Worm (Caenorhabditis elegans) whole organism, L4/young adult: ENCODE measurements around the gene mca-1.

Experiments
- W03F9.2 ChIP-seq: fragments of 150-350 bp; optimal IDR thresholded peaks from 2 replicates; lab custom pipeline; 2014; ENCODE audit warnings: missing biosample characterization, missing genetic modification characterization
- dao-5 ChIP-seq: sonication (generic microtip); optimal IDR thresholded peaks from 2 replicates; lab custom pipeline; 2016; ENCODE audit warnings: missing genotype, missing genetic modification characterization, moderate library complexity, missing compliant biosample characterization
- him-1 ChIP-seq: sonication (generic microtip); optimal IDR thresholded peaks from 2 replicates; lab custom pipeline; 2016; ENCODE audit warnings: missing genotype, missing genetic modification reagents, missing genetic modification characterization, missing compliant biosample characterization

Gene mca-1

ce11 chrIV:9668103-9668672, 33.4 kb upstream of the mca-1 start:
- no peak for TF ChIP-seq W03F9.2 (tag; lab: Kevin White, UChicago)
- TF ChIP-seq dao-5, result no peak
- TF ChIP-seq him-1 (tag; lab: Kevin White, UChicago), result no peak

- no peak for TF ChIP-seq W03F9.2 (tag; lab: Kevin White, UChicago)
- TF ChIP-seq him-1 (tag; lab: Kevin White, UChicago), result no peak
- no peak for TF ChIP-seq dao-5
Observed at ce11 chrIV:9667084-9667483, 32.3 kb upstream of the mca-1 start.

ce11 chrIV:9659999-9660398, 25.3 kb upstream of the mca-1 start:
- no peak for TF ChIP-seq him-1 (tag; lab: Kevin White, UChicago)
- no peak for TF ChIP-seq dao-5
- no peak for TF ChIP-seq W03F9.2 (tag; lab: Kevin White, UChicago)

ce11 chrIV:9657753-9658152, 23.0 kb upstream of the mca-1 start, which contains the start of gene acc-1:
Gene acc-1 (plus strand): TSS chrIV:9658053.
- TF ChIP-seq W03F9.2 (tag; lab: Kevin White, UChicago) (no peak), dao-5 (no peak), him-1 (tag; lab: Kevin White, UChicago) (no peak)

ce11 chrIV:9655556-9655955, 20.8 kb upstream of the mca-1 start:
- TF ChIP-seq him-1 (tag; lab: Kevin White, UChicago), result no peak

ce11 chrIV:9654017-9654416, 19.3 kb upstream of the mca-1 start, which contains the start of gene F58G6.7:
Gene F58G6.7 (plus strand): TSS chrIV:9654317.
- TF ChIP-seq him-1 (tag; lab: Kevin White, UChicago) (no peak), W03F9.2 (tag; lab: Kevin White, UChicago) (no peak), dao-5 (no peak)

- TF ChIP-seq W03F9.2 (tag; lab: Kevin White, UChicago) (no peak), dao-5 (no peak), him-1 (tag; lab: Kevin White, UChicago) (no peak)
Observed at ce11 chrIV:9653184-9653583, 18.4 kb upstream of the mca-1 start, which contains the start of gene F58G6.3. Gene F58G6.3 (plus strand): TSS chrIV:9653535.

ce11 chrIV:9651234-9651633, 16.5 kb upstream of the mca-1 start, which contains the start of gene chca-1:
Gene chca-1 (plus strand): TSS chrIV:9651394.
- TF ChIP-seq dao-5, result no peak
- TF ChIP-seq him-1 (tag; lab: Kevin White, UChicago), result no peak
- peak; percentile 37 for TF ChIP-seq W03F9.2 (tag; lab: Kevin White, UChicago)

ce11 chrIV:9648682-9649081, 13.9 kb upstream of the mca-1 start, which contains the start of gene srm-3:
Gene srm-3 (plus strand): TSS chrIV:9648982.
- TF ChIP-seq W03F9.2 (tag; lab: Kevin White, UChicago), result no peak
- TF ChIP-seq him-1 (tag; lab: Kevin White, UChicago), result no peak
- no peak for TF ChIP-seq dao-5

ce11 chrIV:9647789-9648361, 13.1 kb upstream of the mca-1 start, which contains the start of gene amph-1:
Gene amph-1 (minus strand): TSS chrIV:9647873.
- TF ChIP-seq W03F9.2 (tag; lab: Kevin White, UChicago) (peak; percentile 44), him-1 (tag; lab: Kevin White, UChicago) (no peak)

ce11 chrIV:9643188-9643587, 8.4 kb upstream of the mca-1 start, which contains the start of gene degl-2:
Gene degl-2 (plus strand): TSS chrIV:9643488.
- TF ChIP-seq him-1 (tag; lab: Kevin White, UChicago) (no peak), dao-5 (no peak), W03F9.2 (tag; lab: Kevin White, UChicago) (no peak)

- TF ChIP-seq him-1 (tag; lab: Kevin White, UChicago) (no peak), W03F9.2 (tag; lab: Kevin White, UChicago) (no peak), dao-5 (no peak)
Observed at ce11 chrIV:9641925-9642324, 7.2 kb upstream of the mca-1 start, which contains the start of gene del-2. Gene del-2 (minus strand): TSS chrIV:9642025.

- TF ChIP-seq W03F9.2 (tag; lab: Kevin White, UChicago) (no peak), him-1 (tag; lab: Kevin White, UChicago) (no peak), dao-5 (no peak)
Observed at ce11 chrIV:9633889-9634288, 859 bp downstream of the mca-1 start.

ce11 chrIV:9632966-9633494, 1.7 kb downstream of the mca-1 start:
- TF ChIP-seq W03F9.2 (tag; lab: Kevin White, UChicago) (no peak), dao-5 (no peak), him-1 (tag; lab: Kevin White, UChicago) (no peak)
